Fruit fly (Drosophila melanogaster): Measurements from ENCODE around the gene Pyroxd1.

Gene Pyroxd1

DNA sequence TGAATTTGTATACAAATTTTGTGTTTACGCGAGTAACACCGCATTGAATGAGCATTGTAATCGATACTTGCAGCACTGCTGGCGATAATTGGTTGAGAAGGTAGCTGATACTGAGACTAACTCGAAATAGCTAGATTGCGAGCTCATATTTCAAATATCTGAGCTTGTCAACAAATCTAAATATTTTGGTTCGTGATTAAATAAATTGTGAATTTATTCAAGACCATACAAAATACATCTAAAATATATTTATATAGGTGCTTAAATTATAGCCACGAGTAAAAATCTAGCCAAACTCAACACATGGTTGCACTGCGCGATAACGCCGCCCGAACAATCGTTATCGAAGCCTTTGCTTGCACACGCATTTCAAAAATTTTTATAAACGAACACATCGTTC, 2.6 kb downstream of the Pyroxd1 start, which contains the start of the genes Taf13 and nesd (continued):
- TF ChIP-seq tio (GFP tag; optimal IDR thresholded peaks at IDR 0.05), result no peak
- TF ChIP-seq sens (GFP tag), result peak; percentile 87
- TF ChIP-seq chinmo (GFP tag; IDR thresholded peaks at IDR 0.05; ENCODE audit: partially characterized antibody), result 0 out of 4 replicates have a peak, but pooled peaks have one; percentile 35
- TF ChIP-seq CHES-1-like (GFP tag; optimal IDR thresholded peaks at IDR 0.05), result peak; percentile 4
- no peak for TF ChIP-seq fd64A (GFP tag; optimal IDR thresholded peaks at IDR 0.05)
- peak in 1 of 2 experiments; percentile 52 for TF ChIP-seq crp (GFP tag; optimal IDR thresholded peaks at IDR 0.05)
- no peak for TF ChIP-seq CG5180 (GFP tag; optimal IDR thresholded peaks at IDR 0.05)
- TF ChIP-seq ac (GFP tag; optimal IDR thresholded peaks at IDR 0.05), result no peak
- no peak; the same call in 2 of the 3 replicates for TF ChIP-seq zen2 (GFP tag; IDR thresholded peaks at IDR 0.05; ENCODE audit: partially characterized antibody)
- peak; percentile 29 for TF ChIP-seq CG1603 (tag; optimal IDR thresholded peaks at IDR 0.05)
- TF ChIP-seq MTF-1 (GFP tag; optimal IDR thresholded peaks at IDR 0.05; ENCODE audit: borderline replicate concordance), result no peak
- TF ChIP-seq Fer2 (tag; optimal IDR thresholded peaks at IDR 0.05), result no peak
- TF ChIP-seq gce (GFP tag; IDR thresholded peaks at IDR 0.05), result no peak
- TF ChIP-seq CoRest (tag; optimal IDR thresholded peaks at IDR 0.05), result peak; percentile 72
- TF ChIP-seq CG43689 (GFP tag; IDR thresholded peaks at IDR 0.05), result no peak
- peak; percentile 29 for TF ChIP-seq B-H2 (GFP tag; optimal IDR thresholded peaks at IDR 0.05)
- TF ChIP-seq D19A (tag; optimal IDR thresholded peaks at IDR 0.05), result no peak
- no peak for TF ChIP-seq Taf1 (GFP tag; IDR thresholded peaks at IDR 0.05)
- peak; percentile 80 for TF ChIP-seq CG30020 (tag; optimal IDR thresholded peaks at IDR 0.05)
- no peak for TF ChIP-seq CG8765 (GFP tag; IDR thresholded peaks at IDR 0.05)
- no peak for TF ChIP-seq CG6272 (GFP tag; IDR thresholded peaks at IDR 0.05)
- peak; percentile 24 for TF ChIP-seq pho (GFP tag; optimal IDR thresholded peaks at IDR 0.05)
- no peak for TF ChIP-seq CG8089 (GFP tag; optimal IDR thresholded peaks at IDR 0.05)
- peak; percentile 50; the same call in 1 of the 2 replicates for TF ChIP-seq CG31441 (GFP tag; IDR thresholded peaks at IDR 0.05)
- TF ChIP-seq CG2678 (tag; optimal IDR thresholded peaks at IDR 0.05), result peak; percentile 43
- peak; percentile 67; the same call in 1 of the 2 replicates for TF ChIP-seq hbn (GFP tag; IDR thresholded peaks at IDR 0.05; ENCODE audit: partially characterized antibody)
- peak; percentile 65 for TF ChIP-seq CG15514 (GFP tag; optimal IDR thresholded peaks at IDR 0.05)
- TF ChIP-seq fd3F (GFP tag; optimal IDR thresholded peaks at IDR 0.05), result no peak
- no peak for TF ChIP-seq CG17359 (tag; optimal IDR thresholded peaks at IDR 0.05)
- TF ChIP-seq sc (optimal IDR thresholded peaks at IDR 0.05), result no peak
- TF ChIP-seq sc (GFP tag; optimal IDR thresholded peaks at IDR 0.05), result no peak
- TF ChIP-seq repo (GFP tag; optimal IDR thresholded peaks at IDR 0.05), result no peak
- no peak for TF ChIP-seq Asciz (GFP tag; optimal IDR thresholded peaks at IDR 0.05)
- peak; percentile 20 for TF ChIP-seq exex (tag; optimal IDR thresholded peaks at IDR 0.05)
- no peak for TF ChIP-seq CG8478 (optimal IDR thresholded peaks at IDR 0.05)
- TF ChIP-seq CG30431 (GFP tag; optimal IDR thresholded peaks at IDR 0.05), result no peak
- peak; percentile 71 for TF ChIP-seq CG17186 (GFP tag; optimal IDR thresholded peaks at IDR 0.05)
- peak; percentile 66 for TF ChIP-seq CG13424 (tag; optimal IDR thresholded peaks at IDR 0.05)
- no peak for TF ChIP-seq corto (GFP tag; optimal IDR thresholded peaks at IDR 0.05)
- peak; percentile 73 for TF ChIP-seq Myb (GFP tag; optimal IDR thresholded peaks at IDR 0.05)
- TF ChIP-seq sob (GFP tag; IDR thresholded peaks at IDR 0.05), result 0 out of 2 replicates have a peak, but pooled peaks have one; percentile 17
- TF ChIP-seq Drgx (GFP tag; IDR thresholded peaks at IDR 0.05), result no peak
- no peak for TF ChIP-seq sqz (GFP tag; optimal IDR thresholded peaks at IDR 0.05)
- no peak for TF ChIP-seq caup (GFP tag; optimal IDR thresholded peaks at IDR 0.05; ENCODE audit: severe bottlenecking)
- TF ChIP-seq wor (GFP tag; IDR thresholded peaks at IDR 0.05), result no peak
- no peak for TF ChIP-seq pros (GFP tag; optimal IDR thresholded peaks at IDR 0.05)
- TF ChIP-seq row (GFP tag; IDR thresholded peaks at IDR 0.05), result peak; percentile 94
- TF ChIP-seq NC2α (GFP tag; optimal IDR thresholded peaks at IDR 0.05), result no peak
- TF ChIP-seq az2 (GFP tag; optimal IDR thresholded peaks at IDR 0.05), result no peak
- no peak for TF ChIP-seq hth (optimal IDR thresholded peaks at IDR 0.05)
- no peak for TF ChIP-seq BtbVII (GFP tag; optimal IDR thresholded peaks at IDR 0.05)
